Fruit fly (Drosophila melanogaster) Kc167 (cell line): ENCODE results near the gene Ent3.

Experiments
- Myc ChIP-seq: fragments of >200 bp; optimal IDR thresholded peaks from 2 replicates; lab custom pipeline; 2017; ENCODE audit warnings: missing external identifiers
- Sin3A ChIP-seq: fragments of >200 bp; optimal IDR thresholded peaks from 2 replicates; lab custom pipeline; 2018; ENCODE audit warnings: missing external identifiers
- h ChIP-seq: fragments of >200 bp; optimal IDR thresholded peaks from 3 replicates; lab custom pipeline; 2018; ENCODE audit warnings: missing external identifiers
- insv ChIP-seq: fragments of >200 bp; optimal IDR thresholded peaks from 3 replicates; lab custom pipeline; 2018; ENCODE audit warnings: missing external identifiers
- psq ChIP-seq: fragments of >200 bp; optimal IDR thresholded peaks from 2 replicates; lab custom pipeline; 2017; ENCODE audit warnings: missing external identifiers
- ttk ChIP-seq: sonication (Bioruptor generic); optimal IDR thresholded peaks from 2 replicates; lab custom pipeline; 2017; ENCODE audit warnings: missing external identifiers

Gene Ent3

dm6 chr3L:12892485-12893173 is 39.2 kb downstream of the Ent3 start, which contains the start of gene CG14118:
TSS of gene CG14118 (plus strand) at chr3L:12892658.
- no peak for TF ChIP-seq insv (lab: Kevin White, UChicago)
- no peak for TF ChIP-seq ttk (lab: Kevin White, UChicago)
- TF ChIP-seq psq = no peak
- no peak for TF ChIP-seq h (lab: Kevin White, UChicago)
- TF ChIP-seq Sin3A = no peak
- no peak for TF ChIP-seq Myc (lab: Kevin White, UChicago)

- no peak for TF ChIP-seq insv (lab: Kevin White, UChicago)
- TF ChIP-seq Myc (lab: Kevin White, UChicago) = no peak
- TF ChIP-seq ttk (lab: Kevin White, UChicago) = no peak
- TF ChIP-seq h (lab: Kevin White, UChicago) = no peak
- no peak for TF ChIP-seq Sin3A
- no peak for TF ChIP-seq psq
These were observed 49.3 kb downstream of the Ent3 start, which contains the start of gene CG12520 for dm6 chr3L:12902579-12903228. TSS of gene CG12520 (minus strand) at chr3L:12902737.

DNA sequence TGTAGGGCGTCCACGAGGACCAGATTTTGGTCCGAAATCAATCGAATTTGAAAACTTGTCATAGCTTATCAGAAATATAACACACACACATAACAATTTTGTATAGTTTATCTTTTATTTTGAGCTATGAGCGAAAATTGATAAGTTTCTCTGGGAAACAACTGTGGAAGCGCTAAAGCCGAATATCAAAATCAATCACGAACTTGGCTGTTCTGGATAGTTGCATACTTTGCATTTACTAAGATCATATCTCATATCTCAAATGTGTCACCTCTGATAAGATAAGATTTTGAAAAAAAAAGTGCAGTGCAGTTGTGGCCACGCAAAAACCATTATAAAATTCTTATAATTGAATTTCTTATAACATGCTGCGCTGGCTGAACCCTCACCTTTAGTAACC is 50.2 kb downstream of the Ent3 start, which contains the start of gene CG32117:
CG32117 (minus strand) TSS at position 101 of the 400 bp plus-strand sequence.
- TF ChIP-seq Myc (lab: Kevin White, UChicago) = no peak
- TF ChIP-seq h (lab: Kevin White, UChicago) = no peak
- TF ChIP-seq ttk (lab: Kevin White, UChicago) = no peak
- TF ChIP-seq Sin3A = no peak
- no peak for TF ChIP-seq insv (lab: Kevin White, UChicago)
- no peak for TF ChIP-seq psq
